Fruit fly (Drosophila melanogaster) whole organism, embryonic: ENCODE data around the gene CG7164.
A peak's percentile ranks its signal among the peaks of the same experiment; 100 is the strongest.

Experiments
- Bgb ChIP-seq: fragments of 200-800 bp; sonication (Bioruptor generic); IDR thresholded peaks from 2 replicates; pipeline ENCODE4 v1.3.6; 2022; ENCODE audit warnings: missing biosample characterization, missing genetic modification characterization; ENCODE audit not compliant: partially characterized antibody
- C15 ChIP-seq: fragments of 200-800 bp; sonication (Bioruptor generic); IDR thresholded peaks from 3 replicates; pipeline ENCODE4 v1.3.6; 2022; ENCODE audit warnings: missing biosample characterization, missing genetic modification characterization
- CG10959 ChIP-seq: fragments of 200-800 bp; sonication (Bioruptor generic); IDR thresholded peaks from 2 replicates; pipeline ENCODE4 v1.3.6; 2022; ENCODE audit warnings: missing biosample characterization, missing genetic modification characterization
- CG15601 ChIP-seq: fragments of 200-800 bp; sonication (Bioruptor generic); optimal IDR thresholded peaks from 3 replicates; lab custom pipeline; 2019; ENCODE audit warnings: missing biosample characterization, mild to moderate bottlenecking, missing genetic modification characterization, moderate library complexity
- CG16815 ChIP-seq: fragments of 200-800 bp; sonication (Bioruptor generic); optimal IDR thresholded peaks from 3 replicates; lab custom pipeline; 2017; ENCODE audit warnings: missing biosample characterization, mild to moderate bottlenecking, missing genetic modification characterization
- CG17912 ChIP-seq: fragments of 200-800 bp; sonication (Bioruptor generic); optimal IDR thresholded peaks from 2 replicates; lab custom pipeline; 2018; ENCODE audit warnings: missing biosample characterization, mild to moderate bottlenecking, missing genetic modification characterization
- CG18764 ChIP-seq: fragments of 200-800 bp; sonication (Bioruptor generic); optimal IDR thresholded peaks from 3 replicates; lab custom pipeline; 2016; ENCODE audit warnings: missing biosample characterization, missing genetic modification characterization
- CG33213 ChIP-seq: fragments of 200-800 bp; sonication (Bioruptor generic); optimal IDR thresholded peaks from 3 replicates; lab custom pipeline; 2016; ENCODE audit warnings: missing biosample characterization, missing genetic modification characterization
- CG3838 ChIP-seq: fragments of 200-800 bp; sonication (Bioruptor generic); optimal IDR thresholded peaks from 3 replicates; lab custom pipeline; 2016; ENCODE audit warnings: missing biosample characterization, missing genetic modification characterization
- CG4282 ChIP-seq: fragments of 200-800 bp; sonication (Bioruptor generic); optimal IDR thresholded peaks from 2 replicates; lab custom pipeline; 2016; ENCODE audit warnings: missing biosample characterization, missing genetic modification characterization
- CG43689 ChIP-seq: fragments of 200-800 bp; sonication (Bioruptor generic); IDR thresholded peaks from 2 replicates; pipeline ENCODE4 v1.3.6; 2022; ENCODE audit warnings: missing biosample characterization, missing genetic modification characterization
- CG4617 ChIP-seq: fragments of 200-800 bp; sonication (Bioruptor generic); optimal IDR thresholded peaks from 3 replicates; lab custom pipeline; 2016; ENCODE audit warnings: missing biosample characterization, missing genetic modification characterization, borderline replicate concordance
- CG6175 ChIP-seq: fragments of 200-800 bp; sonication (Bioruptor generic); IDR thresholded peaks from 3 replicates; pipeline ENCODE4 v1.3.6; 2022; ENCODE audit warnings: missing biosample characterization, missing genetic modification characterization
- CG6683 ChIP-seq: fragments of 200-800 bp; sonication (Bioruptor generic); optimal IDR thresholded peaks from 2 replicates; lab custom pipeline; 2017; ENCODE audit warnings: missing biosample characterization, mild to moderate bottlenecking, missing genetic modification characterization, missing genetic modification reagents
- CG6689 ChIP-seq: fragments of 200-800 bp; sonication (Bioruptor generic); IDR thresholded peaks from 2 replicates; pipeline ENCODE4 v1.3.6; 2022; ENCODE audit warnings: missing biosample characterization, missing genetic modification characterization
- CG7271 ChIP-seq: fragments of 200-800 bp; sonication (Bioruptor generic); optimal IDR thresholded peaks from 2 replicates; lab custom pipeline; 2018; ENCODE audit warnings: missing biosample characterization, mild to moderate bottlenecking, missing genetic modification characterization, moderate library complexity
- CG7786 ChIP-seq: fragments of 200-800 bp; sonication (Bioruptor generic); optimal IDR thresholded peaks from 2 replicates; lab custom pipeline; 2016; ENCODE audit warnings: missing biosample characterization, missing genetic modification characterization
- CG8388 ChIP-seq: fragments of 200-800 bp; sonication (Bioruptor generic); optimal IDR thresholded peaks from 2 replicates; lab custom pipeline; 2019; ENCODE audit warnings: missing biosample characterization, mild to moderate bottlenecking, missing genetic modification characterization, moderate library complexity
- CG8924 ChIP-seq: fragments of 200-800 bp; optimal IDR thresholded peaks from 3 replicates; lab custom pipeline; 2019; ENCODE audit warnings: missing biosample characterization, mild to moderate bottlenecking, missing genetic modification characterization, moderate library complexity
- CG9797 ChIP-seq: fragments of 200-800 bp; sonication (Bioruptor generic); optimal IDR thresholded peaks from 3 replicates; lab custom pipeline; 2018; ENCODE audit warnings: missing biosample characterization, mild to moderate bottlenecking, missing genetic modification characterization
- Chrac-16 ChIP-seq: fragments of 200-800 bp; sonication (Bioruptor generic); optimal IDR thresholded peaks from 3 replicates; lab custom pipeline; 2016; ENCODE audit warnings: missing biosample characterization, missing genetic modification characterization
- Dad ChIP-seq: fragments of 200-800 bp; sonication (Bioruptor generic); optimal IDR thresholded peaks from 3 replicates; lab custom pipeline; 2016; ENCODE audit warnings: missing biosample characterization, missing genetic modification characterization
- Dek ChIP-seq: fragments of 200-800 bp; sonication (Bioruptor generic); optimal IDR thresholded peaks from 3 replicates; lab custom pipeline; 2019; ENCODE audit warnings: missing biosample characterization, mild to moderate bottlenecking, missing genetic modification characterization, moderate library complexity
- Dfd ChIP-seq, 2 experiments: fragments of >200 bp; optimal IDR thresholded peaks; 2 replicates each; lab custom pipeline; 2017; ENCODE audit warnings: missing biosample characterization in 2 of 2, missing genetic modification characterization in 2 of 2
- Doc2 ChIP-seq: fragments of 200-800 bp; sonication (Bioruptor generic); IDR thresholded peaks from 2 replicates; pipeline ENCODE4 v1.3.6; 2022; ENCODE audit warnings: missing biosample characterization, missing genetic modification characterization
- Eip74EF ChIP-seq, 2 experiments: fragments of 200-800 bp in 1 of 2; fragments of >200 bp in 1 of 2; sonication (Bioruptor generic) in 1 of 2; optimal IDR thresholded peaks; 2 replicates each; lab custom pipeline; 2017 to 2019; ENCODE audit warnings: missing biosample characterization in 2 of 2, missing genetic modification characterization in 2 of 2, mild to moderate bottlenecking in 1 of 2, moderate library complexity in 1 of 2
- Ets97D ChIP-seq: fragments of 200-800 bp; sonication (Bioruptor generic); optimal IDR thresholded peaks from 3 replicates; lab custom pipeline; 2016; ENCODE audit warnings: missing biosample characterization, missing genetic modification characterization
- Hsf ChIP-seq: fragments of 200-800 bp; sonication (Bioruptor generic); optimal IDR thresholded peaks from 3 replicates; lab custom pipeline; 2016; ENCODE audit warnings: missing biosample characterization, missing genetic modification characterization
- Lpt ChIP-seq: fragments of >200 bp; optimal IDR thresholded peaks from 2 replicates; lab custom pipeline; 2018; ENCODE audit warnings: missing biosample characterization, missing genetic modification characterization
- Mad ChIP-seq: fragments of 200-800 bp; sonication (Bioruptor generic); optimal IDR thresholded peaks from 2 replicates; lab custom pipeline; 2016; ENCODE audit warnings: missing biosample characterization, missing genetic modification characterization
- Stat92E ChIP-seq, 3 experiments: fragments of >200 bp in 2 of 3; fragments of 200-800 bp in 1 of 3; sonication (Bioruptor generic) in 1 of 3; optimal IDR thresholded peaks; 2 replicates each; lab custom pipeline; 2017 to 2019; ENCODE audit warnings: missing biosample characterization in 3 of 3, missing genetic modification characterization in 3 of 3, mild to moderate bottlenecking in 1 of 3, moderate library complexity in 1 of 3
- YL-1 ChIP-seq: fragments of 200-800 bp; sonication (Bioruptor generic); optimal IDR thresholded peaks from 3 replicates; lab custom pipeline; 2017; ENCODE audit warnings: missing biosample characterization, mild to moderate bottlenecking, missing genetic modification characterization
- amos ChIP-seq: fragments of 200-800 bp; sonication (Bioruptor generic); IDR thresholded peaks from 2 replicates; pipeline ENCODE4 v1.3.6; 2022; ENCODE audit warnings: missing biosample characterization, missing genetic modification characterization; ENCODE audit not compliant: partially characterized antibody
- ato ChIP-seq: fragments of 200-800 bp; sonication (Bioruptor generic); IDR thresholded peaks from 2 replicates; pipeline ENCODE4 v1.3.6; 2022; ENCODE audit warnings: missing biosample characterization, missing genetic modification characterization; ENCODE audit not compliant: partially characterized antibody
- bcd ChIP-seq: fragments of 200-800 bp; sonication (Bioruptor generic); optimal IDR thresholded peaks from 2 replicates; lab custom pipeline; 2017; ENCODE audit warnings: missing biosample characterization, mild to moderate bottlenecking, missing genetic modification characterization
- cato ChIP-seq: fragments of 200-800 bp; sonication (Bioruptor generic); optimal IDR thresholded peaks from 2 replicates; lab custom pipeline; 2016; ENCODE audit warnings: missing biosample characterization, missing genetic modification characterization, borderline replicate concordance
- crol ChIP-seq: fragments of 200-800 bp; sonication (Bioruptor generic); IDR thresholded peaks from 2 replicates; pipeline ENCODE4 v1.3.6; 2022; ENCODE audit warnings: missing biosample characterization, missing genetic modification characterization
- danr ChIP-seq: fragments of 200-800 bp; sonication (Bioruptor generic); IDR thresholded peaks from 2 replicates; pipeline ENCODE4 v1.3.6; 2022; ENCODE audit warnings: missing biosample characterization, missing genetic modification characterization
- ewg ChIP-seq: fragments of 200-800 bp; sonication (Bioruptor generic); optimal IDR thresholded peaks from 3 replicates; lab custom pipeline; 2017; ENCODE audit warnings: mild to moderate bottlenecking, missing biosample characterization, missing genetic modification reagents, missing genetic modification characterization
- kah ChIP-seq: fragments of 200-800 bp; sonication (Bioruptor generic); optimal IDR thresholded peaks from 2 replicates; lab custom pipeline; 2018; ENCODE audit warnings: missing biosample characterization, mild to moderate bottlenecking, missing genetic modification characterization
- ken ChIP-seq: fragments of 200-800 bp; sonication (Bioruptor generic); IDR thresholded peaks from 3 replicates; pipeline ENCODE4 v1.3.6; 2022; ENCODE audit warnings: missing biosample characterization, missing genetic modification characterization
- mirr ChIP-seq: fragments of 200-800 bp; sonication (Bioruptor generic); optimal IDR thresholded peaks from 3 replicates; lab custom pipeline; 2018; ENCODE audit warnings: missing biosample characterization, mild to moderate bottlenecking, missing genetic modification characterization
- p53 ChIP-seq: fragments of 200-800 bp; sonication (Bioruptor generic); optimal IDR thresholded peaks from 2 replicates; lab custom pipeline; 2016; ENCODE audit warnings: missing biosample characterization, missing genetic modification characterization
- pb ChIP-seq: fragments of 200-800 bp; sonication (Bioruptor generic); optimal IDR thresholded peaks from 3 replicates; lab custom pipeline; 2016; ENCODE audit warnings: missing biosample characterization, missing genetic modification characterization
- sima ChIP-seq: fragments of 200-800 bp; sonication (Bioruptor generic); optimal IDR thresholded peaks from 2 replicates; lab custom pipeline; 2016; ENCODE audit warnings: missing biosample characterization, missing genetic modification characterization
- sna ChIP-seq: fragments of 200-800 bp; sonication (Bioruptor generic); IDR thresholded peaks from 2 replicates; pipeline ENCODE4 v1.3.6; 2022; ENCODE audit warnings: missing biosample characterization, missing genetic modification characterization; ENCODE audit not compliant: partially characterized antibody
- toy ChIP-seq: fragments of 200-800 bp; sonication (Bioruptor generic); IDR thresholded peaks from 2 replicates; pipeline ENCODE4 v1.3.6; 2022; ENCODE audit warnings: missing biosample characterization, missing genetic modification characterization
- unpg ChIP-seq: fragments of 200-800 bp; sonication (Bioruptor generic); optimal IDR thresholded peaks from 3 replicates; lab custom pipeline; 2018; ENCODE audit warnings: missing biosample characterization, mild to moderate bottlenecking, missing genetic modification characterization, moderate library complexity
- vfl ChIP-seq: fragments of 200-800 bp; sonication (Bioruptor generic); optimal IDR thresholded peaks from 2 replicates; lab custom pipeline; 2016; ENCODE audit warnings: missing biosample characterization, missing genetic modification characterization

The CG7164 gene

DNA sequence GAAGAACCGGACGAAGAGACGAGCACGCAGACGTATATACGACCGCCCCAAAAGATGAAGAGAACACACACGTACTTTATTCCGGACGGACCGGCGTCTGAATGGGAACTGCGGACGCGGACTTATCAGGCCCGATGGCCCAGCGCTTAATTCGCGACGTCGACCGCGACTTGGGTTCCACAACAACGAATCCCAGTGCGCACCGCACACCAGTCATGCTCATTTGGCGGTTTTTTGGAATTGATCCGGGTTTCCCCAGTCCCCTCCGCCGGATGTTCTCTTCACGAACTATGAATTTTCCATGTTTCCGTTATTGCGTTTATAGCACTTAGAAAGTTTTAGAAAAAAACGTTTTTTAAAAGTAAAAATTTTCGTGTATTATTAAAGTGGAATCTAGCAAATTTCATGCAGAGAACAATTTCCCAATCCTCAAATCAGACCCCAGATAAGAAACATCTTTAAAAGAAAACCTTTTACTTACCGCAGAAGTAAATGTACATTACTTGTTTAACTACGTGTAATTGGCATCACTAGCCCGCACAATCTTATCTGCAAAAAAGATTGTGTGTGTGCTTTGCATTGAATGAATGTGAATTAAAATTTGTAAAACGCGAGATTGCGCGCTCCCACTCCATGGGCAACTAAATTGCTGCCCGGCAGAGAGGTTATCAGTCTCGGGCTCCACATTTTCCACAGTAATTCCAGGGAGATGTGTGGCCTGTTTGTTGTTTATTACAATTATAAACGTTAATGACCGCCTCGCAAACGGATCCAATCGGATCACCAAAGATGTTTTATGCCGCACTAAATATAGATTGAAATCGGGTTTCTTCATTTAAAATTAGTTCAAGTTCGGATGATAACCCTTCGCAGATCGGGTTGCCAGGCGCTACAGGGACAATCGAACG, 9.4 kb downstream of the CG7164 start, which contains the start of gene CG7149 (continued):
- TF ChIP-seq CG6683 (no peak), CG9797 (GFP tag; lab: Kevin White, UChicago) (no peak), mirr (GFP tag; lab: Kevin White, UChicago) (peak; percentile 96), CG33213 (GFP tag; lab: Kevin White, UChicago) (no peak), Mad (GFP tag; lab: Kevin White, UChicago) (no peak), danr (GFP tag; lab: Robert Waterston, UW) (no peak), Dfd (GFP tag; optimal IDR thresholded peaks at IDR 0.05; lab: Kevin White, UChicago) (no peak), vfl (GFP tag; lab: Kevin White, UChicago) (no peak), toy (GFP tag; lab: Robert Waterston, UW) (no peak), Ets97D (GFP tag; lab: Kevin White, UChicago) (no peak), unpg (GFP tag; lab: Kevin White, UChicago) (no peak), sna (GFP tag; lab: Robert Waterston, UW) (no peak), Doc2 (GFP tag; lab: Robert Waterston, UW) (no peak), CG4617 (GFP tag; lab: Kevin White, UChicago) (no peak), CG8388 (GFP tag; lab: Kevin White, UChicago) (no peak), Bgb (GFP tag; lab: Robert Waterston, UW) (peak; percentile 57; the same call in 1 of the 2 replicates), CG15601 (tag; lab: Kevin White, UChicago) (no peak), cato (GFP tag; lab: Kevin White, UChicago) (no peak), Eip74EF (GFP tag; optimal IDR thresholded peaks at IDR 0.05; lab: Kevin White, UChicago) (no peak), Stat92E (GFP tag; optimal IDR thresholded peaks at IDR 0.05; lab: Kevin White, UChicago) (no peak), CG6175 (no peak), Lpt (GFP tag; lab: Kevin White, UChicago) (no peak), Chrac-16 (GFP tag; lab: Kevin White, UChicago) (no peak), CG43689 (no peak), Dad (GFP tag; lab: Kevin White, UChicago) (no peak), YL-1 (GFP tag; lab: Kevin White, UChicago) (no peak), p53 (GFP tag; lab: Kevin White, UChicago) (no peak), ewg (GFP tag; lab: Kevin White, UChicago) (no peak), amos (GFP tag; lab: Robert Waterston, UW) (peak; percentile 45; the same call in 1 of the 2 replicates), CG10959 (GFP tag; lab: Robert Waterston, UW) (no peak), CG4282 (GFP tag; lab: Kevin White, UChicago) (no peak), Dek (tag; lab: Kevin White, UChicago) (peak; percentile 4), CG8924 (tag; lab: Kevin White, UChicago) (peak; percentile 19), pb (GFP tag; lab: Kevin White, UChicago) (no peak), CG17912 (GFP tag; lab: Kevin White, UChicago) (no peak), kah (no peak), sima (GFP tag; lab: Kevin White, UChicago) (no peak), ato (no peak), CG7271 (tag; lab: Kevin White, UChicago) (no peak), Hsf (peak; percentile 21), crol (no peak), CG6689 (GFP tag; lab: Robert Waterston, UW) (no peak), CG7786 (no peak), CG16815 (GFP tag; lab: Kevin White, UChicago) (no peak), CG18764 (GFP tag; lab: Kevin White, UChicago) (no peak), bcd (GFP tag; lab: Kevin White, UChicago) (no peak), CG3838 (GFP tag; lab: Kevin White, UChicago) (no peak), ken (GFP tag; lab: Robert Waterston, UW) (peak; percentile 42; the same call in 1 of the 3 replicates), C15 (GFP tag; lab: Robert Waterston, UW) (no peak)
